Worm (Caenorhabditis elegans): ENCODE measurements around the gene K09B11.4.

K09B11.4 gene

ce11 chrIV:13454698-13455097 lies 25.4 kb downstream of the K09B11.4 start, which contains the start of gene uso-1:
uso-1 (minus strand) TSS chrIV:13454798.
- TF ChIP-seq ccch-3 (GFP tag; optimal IDR thresholded peaks at IDR 0.05) (no peak), nhr-120 (GFP tag; IDR thresholded peaks at IDR 0.05) (no peak), ztf-6 (GFP tag; IDR thresholded peaks at IDR 0.05) (no peak), nfyb-1 (GFP tag; IDR thresholded peaks at IDR 0.05) (no peak), lsy-27 (tag; optimal IDR thresholded peaks at IDR 0.05; ENCODE audit: borderline replicate concordance, insufficient read depth) (no peak), egrh-3 (GFP tag; IDR thresholded peaks at IDR 0.05) (no peak), attf-3 (GFP tag; conservative IDR thresholded peaks at IDR 0.05) (no peak), zfh-2 (GFP tag; conservative IDR thresholded peaks at IDR 0.05) (no peak), lag-1 (GFP tag; IDR thresholded peaks at IDR 0.05) (no peak), Y53G8AR.9 (GFP tag; conservative IDR thresholded peaks at IDR 0.05) (no peak), hrde-1 (tag; optimal IDR thresholded peaks at IDR 0.05; ENCODE audit: borderline replicate concordance) (no peak), lin-54 (GFP tag; optimal IDR thresholded peaks at IDR 0.05) (no peak), nhr-80 (tag; optimal IDR thresholded peaks at IDR 0.05) (no peak), ets-4 (GFP tag; optimal IDR thresholded peaks at IDR 0.05) (no peak), snpc-1.1 (tag; optimal IDR thresholded peaks at IDR 0.05; ENCODE audit: insufficient read depth) (no peak)

- peak; percentile 25; the same call in 1 of the 2 replicates for TF ChIP-seq egrh-3 (GFP tag; IDR thresholded peaks at IDR 0.05)
- peak; percentile 42; the same call in 1 of the 2 replicates for TF ChIP-seq dox-1 (GFP tag; IDR thresholded peaks at IDR 0.05)
Observed at ce11 chrIV:13455200-13455599, 25.9 kb downstream of the K09B11.4 start, which contains the start of gene Y38H8A.7. Y38H8A.7 (plus strand) TSS chrIV:13455500.

- TF ChIP-seq cebp-2 (GFP tag; IDR thresholded peaks at IDR 0.05) (peak; percentile 91), Y95B8A.8 (GFP tag; IDR thresholded peaks at IDR 0.05) (0 out of 2 replicates have a peak, but pooled peaks have one; percentile 12), ztf-25 (GFP tag; IDR thresholded peaks at IDR 0.05) (0 out of 2 replicates have a peak, but pooled peaks have one; percentile 44)
Observed at ce11 chrIV:13456138-13456537, 26.8 kb downstream of the K09B11.4 start.

ce11 chrIV:13456893-13457292 lies 27.6 kb downstream of the K09B11.4 start:
- TF ChIP-seq ceh-79 (tag; optimal IDR thresholded peaks at IDR 0.05): no peak
- no peak for TF ChIP-seq B0035.1 (tag; optimal IDR thresholded peaks at IDR 0.05)
- TF ChIP-seq D2030.7 (GFP tag; IDR thresholded peaks at IDR 0.05): 0 out of 2 replicates have a peak, but pooled peaks have one; percentile 30
- TF ChIP-seq cebp-2 (GFP tag; IDR thresholded peaks at IDR 0.05): 0 out of 2 replicates have a peak, but pooled peaks have one; percentile 69
- peak; percentile 33; the same call in 1 of the 2 replicates for TF ChIP-seq attf-6 (GFP tag; IDR thresholded peaks at IDR 0.05)
- no peak for TF ChIP-seq tlf-1 (GFP tag; optimal IDR thresholded peaks at IDR 0.05)
- peak; percentile 51; the same call in 1 of the 2 replicates for TF ChIP-seq madf-6 (GFP tag; IDR thresholded peaks at IDR 0.05)
- TF ChIP-seq ceh-40 (GFP tag; IDR thresholded peaks at IDR 0.05): 0 out of 2 replicates have a peak, but pooled peaks have one; percentile 44
- no peak for TF ChIP-seq snpc-4 (GFP tag; optimal IDR thresholded peaks at IDR 0.05)
- TF ChIP-seq snpc-4 (tag; optimal IDR thresholded peaks at IDR 0.05): no peak

ce11 chrIV:13458237-13458636 lies 28.9 kb downstream of the K09B11.4 start:
- TF ChIP-seq rpc-1 (optimal IDR thresholded peaks at IDR 0.05) (no peak), rpc-1 (tag; optimal IDR thresholded peaks at IDR 0.05) (no peak), ccch-3 (GFP tag; optimal IDR thresholded peaks at IDR 0.05) (no peak), ama-1 (optimal IDR thresholded peaks at IDR 0.05) (no peak), ama-1 (GFP tag; optimal IDR thresholded peaks at IDR 0.05) (no peak), zfh-2 (GFP tag; conservative IDR thresholded peaks at IDR 0.05) (peak; percentile 69), ZK185.1 (tag; optimal IDR thresholded peaks at IDR 0.05; ENCODE audit: poor library complexity, severe bottlenecking) (no peak), nhr-179 (tag; optimal IDR thresholded peaks at IDR 0.05) (no peak), lag-1 (GFP tag; IDR thresholded peaks at IDR 0.05) (no peak), snpc-1.3 (tag; optimal IDR thresholded peaks at IDR 0.05; ENCODE audit: insufficient read depth) (no peak)

Data from whole organism, young adult.